Worm (Caenorhabditis elegans) whole organism, L2 larva: Measurements from ENCODE around the gene rab-3.

Experiments
- R02D3.7 ChIP-seq: fragments of 150-350 bp; optimal IDR thresholded peaks from 2 replicates; lab custom pipeline; 2014; ENCODE audit warnings: missing biosample characterization, missing genetic modification characterization
- aly-2 ChIP-seq: fragments of 150-350 bp; optimal IDR thresholded peaks from 2 replicates; lab custom pipeline; 2014; ENCODE audit warnings: missing biosample characterization, missing genetic modification characterization
- ama-1 ChIP-seq: fragments of 150-350 bp; optimal IDR thresholded peaks from 2 replicates; lab custom pipeline; 2018; ENCODE audit warnings: inconsistent platforms
- ceh-16 ChIP-seq: fragments of 150-350 bp; optimal IDR thresholded peaks from 2 replicates; lab custom pipeline; 2014; ENCODE audit warnings: missing biosample characterization, missing genetic modification characterization
- ceh-82 ChIP-seq: fragments of 150-350 bp; optimal IDR thresholded peaks from 2 replicates; lab custom pipeline; 2014; ENCODE audit warnings: missing biosample characterization, missing genetic modification characterization
- nhr-237 ChIP-seq: fragments of 150-350 bp; optimal IDR thresholded peaks from 2 replicates; lab custom pipeline; 2014; ENCODE audit warnings: missing biosample characterization, missing genetic modification characterization
- sma-9 ChIP-seq, 2 experiments: fragments of 150-350 bp in 1 of 2; sonication (generic microtip) in 1 of 2; optimal IDR thresholded peaks; 2 replicates each; lab custom pipeline; 2014 to 2016; ENCODE audit warnings: missing genetic modification characterization in 2 of 2, mild to moderate bottlenecking in 1 of 2, missing biosample characterization in 1 of 2, missing compliant biosample characterization in 1 of 2, missing genetic modification reagents in 1 of 2, moderate library complexity in 1 of 2
- unc-39 ChIP-seq: fragments of 150-350 bp; optimal IDR thresholded peaks from 2 replicates; lab custom pipeline; 2014; ENCODE audit warnings: missing biosample characterization, missing genetic modification characterization
- unc-62 ChIP-seq: fragments of 150-350 bp; optimal IDR thresholded peaks from 2 replicates; lab custom pipeline; 2014; ENCODE audit warnings: missing biosample characterization, missing genetic modification reagents, missing genetic modification characterization
- zag-1 ChIP-seq: fragments of 150-350 bp; optimal IDR thresholded peaks from 2 replicates; lab custom pipeline; 2014; ENCODE audit warnings: missing biosample characterization, missing genetic modification characterization

DNA sequence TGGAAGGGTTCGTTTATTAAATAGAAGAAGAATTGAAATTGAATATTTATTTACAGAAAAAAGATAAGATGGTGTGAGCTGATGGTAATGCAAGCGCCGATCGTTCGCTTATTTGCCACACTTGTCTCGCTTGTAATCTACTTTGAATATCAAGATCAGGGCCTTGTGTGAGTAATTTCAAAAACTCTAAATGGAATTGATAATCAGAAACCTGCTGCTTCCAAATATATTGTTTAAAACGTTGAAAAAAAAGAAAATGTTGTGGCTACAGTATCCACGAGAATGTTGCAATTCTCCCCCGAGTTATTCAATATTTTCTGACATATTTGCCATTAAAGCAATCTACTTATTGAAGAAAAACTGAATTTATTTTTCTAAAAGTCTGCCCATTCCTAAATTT, 16.8 kb downstream of the rab-3 start:
- TF ChIP-seq aly-2 (tag; lab: Kevin White, UChicago), result no peak
- TF ChIP-seq ama-1 (lab: Kevin White, UChicago), result no peak
- no peak for TF ChIP-seq R02D3.7 (tag; lab: Kevin White, UChicago)
- no peak for TF ChIP-seq unc-39 (tag; lab: Kevin White, UChicago)
- no peak for TF ChIP-seq ceh-82
- no peak for TF ChIP-seq sma-9 (GFP tag; optimal IDR thresholded peaks at IDR 0.05; lab: Kevin White, UChicago)
- no peak for TF ChIP-seq sma-9 (tag; optimal IDR thresholded peaks at IDR 0.05; lab: Kevin White, UChicago)
- no peak for TF ChIP-seq ceh-16 (tag; lab: Kevin White, UChicago)
- TF ChIP-seq nhr-237 (tag; lab: Kevin White, UChicago), result no peak
- no peak for TF ChIP-seq unc-62 (GFP tag; lab: Kevin White, UChicago)
- no peak for TF ChIP-seq zag-1 (tag; lab: Kevin White, UChicago)
